Worm (Caenorhabditis elegans) whole organism, midembryonic: ENCODE data around the gene rhi-1.

Experiments used
- flt-1 ChIP-seq: fragments of 200-800 bp; sonication (Bioruptor generic); IDR thresholded peaks from 2 replicates; pipeline ENCODE4 v1.3.6; 2022; ENCODE audit warnings: missing genetic modification characterization, missing compliant biosample characterization
- klf-2 ChIP-seq: fragments of 200-800 bp; sonication (Bioruptor generic); conservative IDR thresholded peaks from 2 replicates; pipeline ENCODE4 v1.3.6; 2022; ENCODE audit warnings: missing genetic modification reagents, missing genetic modification characterization, missing compliant biosample characterization
- tab-1 ChIP-seq: fragments of 200-800 bp; sonication (Bioruptor generic); IDR thresholded peaks from 2 replicates; pipeline ENCODE4 v1.3.6; 2022; ENCODE audit warnings: missing genetic modification characterization, missing compliant biosample characterization
- ztf-23 ChIP-seq: fragments of 200-800 bp; sonication (Bioruptor generic); IDR thresholded peaks from 2 replicates; pipeline ENCODE4 v1.3.6; 2022; ENCODE audit warnings: missing genetic modification reagents, missing genetic modification characterization, missing compliant biosample characterization
- ztf-29 ChIP-seq: fragments of 200-800 bp; sonication (Bioruptor generic); IDR thresholded peaks from 2 replicates; pipeline ENCODE4 v1.3.6; 2022; ENCODE audit warnings: missing genetic modification reagents, missing genetic modification characterization, missing compliant biosample characterization

ce11 chrX:4479960-4480359 lies 28.3 kb upstream of the rhi-1 start:
- no peak for TF ChIP-seq tab-1 (GFP tag; lab: Robert Waterston, UW)
- no peak for TF ChIP-seq klf-2 (GFP tag; lab: Robert Waterston, UW)
- TF ChIP-seq ztf-29 (GFP tag; lab: Robert Waterston, UW) = no peak
- no peak for TF ChIP-seq flt-1 (GFP tag; lab: Robert Waterston, UW)
- TF ChIP-seq ztf-23 (GFP tag; lab: Robert Waterston, UW) = no peak
